Worm (Caenorhabditis elegans) whole organism, late embryonic: ENCODE results near the gene cyp-34A6.

Source experiments
- K09A11.1 ChIP-seq: sonication (generic microtip); optimal IDR thresholded peaks from 2 replicates; lab custom pipeline; 2017; ENCODE audit warnings: antibody characterized with exemption, mild to moderate bottlenecking, missing genetic modification characterization, missing compliant biosample characterization; ENCODE audit not compliant: insufficient read depth
- ceh-30 ChIP-seq: fragments of 150-350 bp; optimal IDR thresholded peaks from 2 replicates; lab custom pipeline; 2014; ENCODE audit warnings: missing biosample characterization, missing genetic modification characterization
- ceh-34 ChIP-seq: sonication (generic microtip); optimal IDR thresholded peaks from 2 replicates; lab custom pipeline; 2016; ENCODE audit warnings: mild to moderate bottlenecking, missing genetic modification characterization, missing compliant biosample characterization
- odd-2 ChIP-seq: sonication (generic microtip); optimal IDR thresholded peaks from 2 replicates; lab custom pipeline; 2017; ENCODE audit warnings: antibody characterized with exemption, mild to moderate bottlenecking, missing genetic modification characterization, missing compliant biosample characterization
- pqm-1 ChIP-seq: sonication (generic microtip); optimal IDR thresholded peaks from 2 replicates; lab custom pipeline; 2016; ENCODE audit warnings: missing genetic modification characterization, missing compliant biosample characterization

ce11 chrV:3927522-3927921 is 33.6 kb downstream of the cyp-34A6 start:
- no peak for TF ChIP-seq K09A11.1 (tag; lab: Kevin White, UChicago)
- no peak for TF ChIP-seq pqm-1 (tag; lab: Kevin White, UChicago)
- no peak for TF ChIP-seq ceh-34
- no peak for TF ChIP-seq odd-2 (tag; lab: Kevin White, UChicago)
- no peak for TF ChIP-seq ceh-30
